Worm (Caenorhabditis elegans) whole organism, midembryonic: ENCODE data around the gene H38K22.7.

ENCODE experiments used
- T22C8.4 ChIP-seq: fragments of 200-800 bp; sonication (Bioruptor generic); IDR thresholded peaks from 2 replicates; pipeline ENCODE4 v1.3.6; 2022; ENCODE audit warnings: missing genetic modification characterization, missing compliant biosample characterization
- cog-1 ChIP-seq: sonication (generic microtip); optimal IDR thresholded peaks from 2 replicates; lab custom pipeline; 2016; ENCODE audit warnings: missing genetic modification characterization, missing compliant biosample characterization
- flt-1 ChIP-seq: fragments of 200-800 bp; sonication (Bioruptor generic); IDR thresholded peaks from 2 replicates; pipeline ENCODE4 v1.3.6; 2022; ENCODE audit warnings: missing genetic modification characterization, missing compliant biosample characterization
- klf-2 ChIP-seq: fragments of 200-800 bp; sonication (Bioruptor generic); conservative IDR thresholded peaks from 2 replicates; pipeline ENCODE4 v1.3.6; 2022; ENCODE audit warnings: missing genetic modification reagents, missing genetic modification characterization, missing compliant biosample characterization
- med-1 ChIP-seq: sonication (generic microtip); optimal IDR thresholded peaks from 2 replicates; lab custom pipeline; 2017; ENCODE audit warnings: missing genetic modification characterization, mild to moderate bottlenecking, missing compliant biosample characterization, antibody characterized with exemption, missing genetic modification reagents; ENCODE audit not compliant: insufficient read depth
- ref-1 ChIP-seq: fragments of 200-800 bp; sonication (Bioruptor generic); conservative IDR thresholded peaks from 2 replicates; pipeline ENCODE4 v1.3.6; 2022; ENCODE audit warnings: missing genetic modification reagents, missing genetic modification characterization, missing compliant biosample characterization
- tab-1 ChIP-seq: fragments of 200-800 bp; sonication (Bioruptor generic); IDR thresholded peaks from 2 replicates; pipeline ENCODE4 v1.3.6; 2022; ENCODE audit warnings: missing genetic modification characterization, missing compliant biosample characterization
- ztf-23 ChIP-seq: fragments of 200-800 bp; sonication (Bioruptor generic); IDR thresholded peaks from 2 replicates; pipeline ENCODE4 v1.3.6; 2022; ENCODE audit warnings: missing genetic modification reagents, missing genetic modification characterization, missing compliant biosample characterization

DNA sequence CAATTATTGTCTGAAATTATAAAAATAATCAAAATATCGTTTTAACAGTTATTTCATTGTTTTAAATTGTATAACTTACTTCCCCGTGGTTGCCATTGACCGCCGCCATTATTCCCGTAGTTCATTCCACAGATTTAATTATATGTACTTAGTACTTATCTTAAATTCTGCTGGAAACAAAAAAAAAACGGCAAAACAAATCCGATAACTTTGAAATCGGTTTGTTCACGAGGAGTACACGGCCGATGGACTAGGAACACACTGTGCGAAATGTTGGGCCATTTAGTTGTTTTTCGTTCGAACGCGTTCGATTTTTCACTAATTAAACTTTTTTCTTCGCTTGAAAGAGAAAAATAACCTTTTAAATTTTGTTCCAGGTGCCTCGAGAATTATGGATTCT is 21.6 kb downstream of the H38K22.7 start, which contains the start of the genes B0285.3 and lcmt-1:
- no peak for TF ChIP-seq ref-1
- TF ChIP-seq klf-2 (GFP tag; lab: Robert Waterston, UW): no peak
- TF ChIP-seq med-1: no peak
- no peak for TF ChIP-seq tab-1
- TF ChIP-seq T22C8.4 (GFP tag; lab: Robert Waterston, UW): no peak
- no peak for TF ChIP-seq cog-1 (tag; lab: Kevin White, UChicago)
- TF ChIP-seq flt-1 (GFP tag; lab: Robert Waterston, UW): peak; percentile 40; the same call in 1 of the 2 replicates
- TF ChIP-seq ztf-23 (GFP tag; lab: Robert Waterston, UW): 0 out of 2 replicates have a peak, but pooled peaks have one; percentile 5
